Worm (Caenorhabditis elegans) whole organism, L4 larva: ENCODE measurements around the gene B0454.6.

Experiments
- F26F4.8 ChIP-seq: fragments of 200-800 bp; sonication (Bioruptor generic); conservative IDR thresholded peaks from 2 replicates; pipeline ENCODE4 v1.3.6; 2022; ENCODE audit warnings: missing genetic modification characterization, missing compliant biosample characterization
- T26A8.4 ChIP-seq: fragments of 200-800 bp; sonication (Bioruptor generic); IDR thresholded peaks from 2 replicates; pipeline ENCODE4 v1.3.6; 2022; ENCODE audit warnings: missing genetic modification characterization, missing compliant biosample characterization
- ZK546.5 ChIP-seq, 2 experiments: sonication (generic microtip); optimal IDR thresholded peaks; 2 replicates each; lab custom pipeline; 2017; ENCODE audit warnings: missing biosample characterization in 2 of 2, missing genetic modification characterization in 2 of 2
- aha-1 ChIP-seq: fragments of 150-350 bp; peaks from one replicate; lab custom pipeline; 2014; ENCODE audit warnings: missing biosample characterization, missing genetic modification characterization
- ama-1 ChIP-seq: fragments of 150-350 bp; optimal IDR thresholded peaks from 2 replicates; lab custom pipeline; 2014; ENCODE audit warnings: inconsistent platforms, mixed read lengths
- ces-1 ChIP-seq: fragments of 150-350 bp; sonication (generic microtip); optimal IDR thresholded peaks from 4 replicates; lab custom pipeline; 2014; ENCODE audit warnings: missing biosample characterization, missing genetic modification reagents, missing genetic modification characterization
- ctbp-1 ChIP-seq: fragments of 200-800 bp; sonication (Bioruptor generic); IDR thresholded peaks from 2 replicates; pipeline ENCODE4 v1.3.6; 2022; ENCODE audit warnings: missing genetic modification reagents, missing genetic modification characterization, missing compliant biosample characterization
- dmd-6 ChIP-seq: fragments of 200-800 bp; sonication (Bioruptor generic); IDR thresholded peaks from 2 replicates; pipeline ENCODE4 v1.3.6; 2022; ENCODE audit warnings: missing genetic modification reagents, missing genetic modification characterization, missing compliant biosample characterization
- dmd-9 ChIP-seq: fragments of 200-800 bp; sonication (Bioruptor generic); IDR thresholded peaks from 2 replicates; pipeline ENCODE4 v1.3.6; 2022; ENCODE audit warnings: missing genetic modification reagents, missing genetic modification characterization, missing compliant biosample characterization
- dpl-1 ChIP-seq: fragments of 150-350 bp; optimal IDR thresholded peaks from 2 replicates; lab custom pipeline; 2014; ENCODE audit warnings: missing biosample characterization, missing genetic modification reagents, missing genetic modification characterization
- duxl-1 ChIP-seq: sonication (generic microtip); optimal IDR thresholded peaks from 2 replicates; lab custom pipeline; 2016; ENCODE audit warnings: mild to moderate bottlenecking, missing genetic modification characterization, moderate library complexity, missing compliant biosample characterization; ENCODE audit not compliant: poor library complexity
- dve-1 ChIP-seq: sonication (generic microtip); optimal IDR thresholded peaks from 2 replicates; lab custom pipeline; 2017; ENCODE audit warnings: antibody characterized with exemption, mild to moderate bottlenecking, missing genetic modification characterization, missing compliant biosample characterization; ENCODE audit not compliant: insufficient read depth
- egl-27 ChIP-seq: sonication (generic microtip); optimal IDR thresholded peaks from 3 replicates; lab custom pipeline; 2017; ENCODE audit warnings: missing biosample characterization, missing genetic modification reagents, missing genetic modification characterization
- egl-43 ChIP-seq: fragments of 200-800 bp; sonication (Bioruptor generic); IDR thresholded peaks from 2 replicates; pipeline ENCODE4 v1.3.6; 2022; ENCODE audit warnings: missing genetic modification reagents, missing genetic modification characterization, missing compliant biosample characterization
- gei-8 ChIP-seq: fragments of 200-800 bp; sonication (Bioruptor generic); optimal IDR thresholded peaks from 2 replicates; lab custom pipeline; 2018; ENCODE audit warnings: mild to moderate bottlenecking, missing genetic modification characterization, missing compliant biosample characterization
- hif-1 ChIP-seq, 2 experiments: sonication (generic microtip); optimal IDR thresholded peaks; 2 replicates each; lab custom pipeline; 2016 to 2017; ENCODE audit warnings: missing compliant biosample characterization in 2 of 2, missing genetic modification characterization in 2 of 2, missing genetic modification reagents in 2 of 2, missing genotype in 2 of 2, mild to moderate bottlenecking in 1 of 2
- hlh-11 ChIP-seq: fragments of 200-800 bp; sonication (Bioruptor generic); optimal IDR thresholded peaks from 2 replicates; lab custom pipeline; 2018; ENCODE audit warnings: mild to moderate bottlenecking, missing genetic modification characterization, missing compliant biosample characterization
- hlh-30 ChIP-seq: sonication (generic microtip); optimal IDR thresholded peaks from 2 replicates; lab custom pipeline; 2017; ENCODE audit warnings: antibody characterized with exemption, mild to moderate bottlenecking, missing genetic modification characterization, missing compliant biosample characterization; ENCODE audit not compliant: insufficient read depth
- hmg-1.1 ChIP-seq: fragments of 200-800 bp; sonication (Bioruptor generic); IDR thresholded peaks from 2 replicates; pipeline ENCODE4 v1.3.6; 2022; ENCODE audit warnings: missing genetic modification reagents, missing genetic modification characterization, missing compliant biosample characterization
- jun-1 ChIP-seq: fragments of 150-350 bp; optimal IDR thresholded peaks from 2 replicates; lab custom pipeline; 2014; ENCODE audit warnings: missing biosample characterization, missing genetic modification reagents, missing genetic modification characterization
- lim-7 ChIP-seq: fragments of 200-800 bp; sonication (Bioruptor generic); IDR thresholded peaks from 2 replicates; pipeline ENCODE4 v1.3.6; 2022; ENCODE audit warnings: missing genetic modification characterization, missing compliant biosample characterization
- lin-29 ChIP-seq: fragments of 200-800 bp; sonication (Bioruptor generic); IDR thresholded peaks from 2 replicates; pipeline ENCODE4 v1.3.6; 2022; ENCODE audit warnings: missing genetic modification reagents, missing genetic modification characterization, missing compliant biosample characterization
- lsy-2 ChIP-seq, 2 experiments: fragments of 150-350 bp in 1 of 2; sonication (generic microtip) in 1 of 2; optimal IDR thresholded peaks; 2 replicates each; lab custom pipeline; 2014 to 2017; ENCODE audit warnings: missing biosample characterization in 2 of 2, missing genetic modification characterization in 2 of 2
- madf-5 ChIP-seq, 2 experiments: fragments of 200-800 bp; sonication (Bioruptor generic); IDR thresholded peaks; 2 replicates each; pipeline ENCODE4 v1.3.6; 2022; ENCODE audit warnings: missing compliant biosample characterization in 2 of 2, missing genetic modification characterization in 2 of 2
- madf-9 ChIP-seq: fragments of 200-800 bp; sonication (Bioruptor generic); conservative IDR thresholded peaks from 2 replicates; pipeline ENCODE4 v1.3.6; 2022; ENCODE audit warnings: missing genetic modification reagents, missing genetic modification characterization, missing compliant biosample characterization
- mdl-1 ChIP-seq, 2 experiments: fragments of 150-350 bp in 1 of 2; sonication (generic microtip) in 1 of 2; optimal IDR thresholded peaks; 2 replicates each; lab custom pipeline; 2014 to 2017; ENCODE audit warnings: missing biosample characterization in 2 of 2, missing genetic modification characterization in 2 of 2
- mep-1 ChIP-seq: fragments of 150-350 bp; sonication (generic microtip); optimal IDR thresholded peaks from 3 replicates; lab custom pipeline; 2014; ENCODE audit warnings: missing biosample characterization, missing genetic modification characterization
- mxl-3 ChIP-seq: fragments of 200-800 bp; sonication (Bioruptor generic); optimal IDR thresholded peaks from 2 replicates; lab custom pipeline; 2018; ENCODE audit warnings: mild to moderate bottlenecking, missing genetic modification characterization, missing compliant biosample characterization
- nhr-10 ChIP-seq: fragments of 150-350 bp; optimal IDR thresholded peaks from 2 replicates; lab custom pipeline; 2014; ENCODE audit warnings: missing biosample characterization, missing genetic modification characterization
- nhr-11 ChIP-seq: fragments of 150-350 bp; optimal IDR thresholded peaks from 2 replicates; lab custom pipeline; 2014; ENCODE audit warnings: missing biosample characterization, missing genetic modification characterization
- nhr-111 ChIP-seq: fragments of 200-800 bp; sonication (Bioruptor generic); optimal IDR thresholded peaks from 2 replicates; lab custom pipeline; 2018; ENCODE audit warnings: mild to moderate bottlenecking, missing genetic modification characterization, missing compliant biosample characterization
- nhr-25 ChIP-seq: sonication (generic microtip); optimal IDR thresholded peaks from 2 replicates; lab custom pipeline; 2017; ENCODE audit warnings: missing genetic modification characterization, mild to moderate bottlenecking, missing compliant biosample characterization, antibody characterized with exemption, moderate library complexity, borderline replicate concordance; ENCODE audit not compliant: insufficient read depth
- nhr-28 ChIP-seq: fragments of 150-350 bp; optimal IDR thresholded peaks from 2 replicates; lab custom pipeline; 2014; ENCODE audit warnings: missing biosample characterization, missing genetic modification characterization
- nhr-41 ChIP-seq: fragments of 200-800 bp; sonication (Bioruptor generic); IDR thresholded peaks from 2 replicates; pipeline ENCODE4 v1.3.6; 2022; ENCODE audit warnings: missing genetic modification reagents, missing genetic modification characterization, missing compliant biosample characterization
- nhr-48 ChIP-seq: sonication (generic microtip); optimal IDR thresholded peaks from 2 replicates; lab custom pipeline; 2016; ENCODE audit warnings: mild to moderate bottlenecking, missing genetic modification characterization, missing compliant biosample characterization
- nhr-76 ChIP-seq: fragments of 150-350 bp; optimal IDR thresholded peaks from 2 replicates; lab custom pipeline; 2014; ENCODE audit warnings: missing biosample characterization, missing genetic modification characterization
- php-3 ChIP-seq: fragments of 200-800 bp; sonication (Bioruptor generic); IDR thresholded peaks from 2 replicates; pipeline ENCODE4 v1.3.6; 2022; ENCODE audit warnings: missing genetic modification reagents, missing genetic modification characterization, missing compliant biosample characterization
- pqm-1 ChIP-seq: sonication (generic microtip); optimal IDR thresholded peaks from 2 replicates; lab custom pipeline; 2017; ENCODE audit warnings: missing biosample characterization, missing genetic modification characterization
- rbr-2 ChIP-seq: sonication (generic microtip); optimal IDR thresholded peaks from 2 replicates; lab custom pipeline; 2016; ENCODE audit warnings: missing genotype, missing genetic modification characterization, missing compliant biosample characterization
- set-16 ChIP-seq: fragments of 200-800 bp; sonication (Bioruptor generic); IDR thresholded peaks from 2 replicates; pipeline ENCODE4 v1.3.6; 2022; ENCODE audit warnings: missing genetic modification reagents, missing genetic modification characterization, missing compliant biosample characterization
- snpc-4 ChIP-seq: fragments of 150-350 bp; optimal IDR thresholded peaks from 2 replicates; lab custom pipeline; 2014; ENCODE audit warnings: missing biosample characterization, missing genetic modification characterization
- tag-97 ChIP-seq: fragments of 200-800 bp; sonication (Bioruptor generic); IDR thresholded peaks from 2 replicates; pipeline ENCODE4 v1.3.6; 2022; ENCODE audit warnings: missing genetic modification characterization, missing compliant biosample characterization
- tra-1 ChIP-seq: fragments of 200-800 bp; sonication (Bioruptor generic); IDR thresholded peaks from 2 replicates; pipeline ENCODE4 v1.3.6; 2022; ENCODE audit warnings: missing genetic modification reagents, missing genetic modification characterization, missing compliant biosample characterization
- unc-62 ChIP-seq, 3 experiments: fragments of 150-350 bp in 1 of 3; sonication (generic microtip); optimal IDR thresholded peaks in 2 of 3; peaks in 1 of 3; 1 replicate in 1 of 3; 2 replicates in 2 of 3; lab custom pipeline; 2014 to 2017; ENCODE audit warnings: missing biosample characterization in 3 of 3, missing genetic modification characterization in 3 of 3, missing genetic modification reagents in 3 of 3, missing genotype in 1 of 3
- vab-7 ChIP-seq: fragments of 200-800 bp; sonication (Bioruptor generic); IDR thresholded peaks from 2 replicates; pipeline ENCODE4 v1.3.6; 2022; ENCODE audit warnings: missing genetic modification reagents, missing genetic modification characterization, missing compliant biosample characterization
- zag-1 ChIP-seq: fragments of 150-350 bp; optimal IDR thresholded peaks from 2 replicates; lab custom pipeline; 2014; ENCODE audit warnings: missing biosample characterization, missing genetic modification characterization
- zfp-2 ChIP-seq: sonication (generic microtip); optimal IDR thresholded peaks from 2 replicates; lab custom pipeline; 2016; ENCODE audit warnings: mild to moderate bottlenecking, missing genetic modification characterization, missing compliant biosample characterization
- ztf-11 ChIP-seq: fragments of 150-350 bp; optimal IDR thresholded peaks from 2 replicates; lab custom pipeline; 2014; ENCODE audit warnings: missing biosample characterization, missing genetic modification characterization
- ztf-7 ChIP-seq: fragments of 150-350 bp; optimal IDR thresholded peaks from 2 replicates; lab custom pipeline; 2014; ENCODE audit warnings: missing biosample characterization, missing genetic modification characterization

B0454.6 gene

DNA sequence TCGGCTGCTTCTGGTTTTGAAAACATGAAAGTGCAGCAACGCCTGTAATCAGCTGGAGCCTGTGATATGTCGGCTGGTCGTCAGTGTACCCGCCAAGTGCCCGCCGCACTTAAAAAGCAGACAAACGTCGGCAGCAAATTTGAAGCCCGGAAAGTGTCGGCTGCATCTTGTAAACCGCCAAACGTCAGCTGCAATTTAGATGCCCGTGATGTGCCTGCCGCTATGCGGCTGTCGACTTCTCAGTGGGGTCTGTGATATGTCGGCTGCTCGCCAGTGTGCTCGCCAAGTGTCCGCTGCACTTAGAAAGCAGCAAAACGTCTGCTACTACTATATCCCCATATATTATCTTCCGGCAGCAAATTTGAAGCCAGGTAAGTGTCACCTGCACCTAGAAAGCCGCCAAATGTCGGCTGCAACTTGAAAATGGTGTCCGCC is 45.4 kb upstream of the B0454.6 start (continued):
- TF ChIP-seq ZK546.5 (tag; optimal IDR thresholded peaks at IDR 0.05; lab: Kevin White, UChicago) (no peak), egl-27 (no peak), snpc-4 (peak; percentile 46), egl-43 (GFP tag; lab: Robert Waterston, UW) (peak; percentile 75), nhr-111 (GFP tag; lab: Kevin White, UChicago) (peak; percentile 12), vab-7 (GFP tag; lab: Robert Waterston, UW) (no peak), ama-1 (lab: Kevin White, UChicago) (no peak), nhr-11 (tag; lab: Kevin White, UChicago) (no peak), dmd-9 (GFP tag; lab: Robert Waterston, UW) (no peak), lim-7 (GFP tag; lab: Robert Waterston, UW) (no peak), ztf-7 (tag; lab: Kevin White, UChicago) (no peak)

DNA sequence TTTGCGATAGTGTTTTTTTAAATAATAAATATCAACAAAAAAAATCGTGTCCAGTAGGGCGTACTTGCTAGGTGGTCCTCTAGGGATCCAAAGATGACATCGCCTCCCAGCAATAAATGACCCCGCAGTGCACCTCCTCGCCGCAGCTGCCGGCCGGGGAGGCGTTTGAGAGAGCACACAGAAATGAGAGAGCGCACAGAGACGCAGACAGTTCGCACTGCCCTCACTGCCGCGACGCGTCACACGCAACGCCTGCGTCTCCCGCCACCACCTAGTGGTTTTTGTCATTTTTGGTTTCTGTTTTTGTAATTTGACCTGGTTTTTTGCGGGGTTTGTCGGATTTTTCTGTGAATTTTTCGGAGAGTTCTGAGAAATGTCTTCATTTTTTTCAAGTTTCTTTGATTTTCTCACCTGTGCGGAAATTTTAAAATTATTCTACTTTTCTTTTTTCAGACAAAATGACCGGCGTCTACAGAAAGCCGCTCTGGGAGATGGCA is 44.7 kb upstream of the B0454.6 start, which contains the start of gene lido-7:
TSS of gene lido-7 (plus strand) at position 447 of the 497 bp plus-strand sequence.
- peak; percentile 17 for TF ChIP-seq nhr-28 (tag; lab: Kevin White, UChicago)
- TF ChIP-seq ctbp-1 = peak; percentile 27; the same call in 1 of the 2 replicates
- peak; percentile 56 for TF ChIP-seq mxl-3 (GFP tag; lab: Kevin White, UChicago)
- TF ChIP-seq mep-1 = peak; percentile 48
- TF ChIP-seq lin-29 (GFP tag; lab: Robert Waterston, UW) = no peak
- TF ChIP-seq nhr-48 (tag; lab: Kevin White, UChicago) = peak; percentile 52
- TF ChIP-seq nhr-41 (GFP tag; lab: Robert Waterston, UW) = 0 out of 2 replicates have a peak, but pooled peaks have one; percentile 26
- TF ChIP-seq lsy-2 (tag; optimal IDR thresholded peaks at IDR 0.05; lab: Kevin White, UChicago) = peak in 1 of 2 experiments; percentile 46
- peak; percentile 62; the same call in 1 of the 2 replicates for TF ChIP-seq egl-43 (GFP tag; lab: Robert Waterston, UW)
- TF ChIP-seq tag-97 (GFP tag; lab: Robert Waterston, UW) = no peak
- peak; percentile 55; the same call in 1 of the 2 replicates for TF ChIP-seq tra-1 (GFP tag; lab: Robert Waterston, UW)
- no peak for TF ChIP-seq zag-1
- TF ChIP-seq aha-1 (tag; lab: Kevin White, UChicago) = no peak
- TF ChIP-seq nhr-25 (tag; lab: Kevin White, UChicago) = no peak
- TF ChIP-seq dpl-1 (GFP tag; lab: Kevin White, UChicago) = peak; percentile 8
- TF ChIP-seq gei-8 (GFP tag; lab: Kevin White, UChicago) = no peak
- TF ChIP-seq hif-1 (tag; optimal IDR thresholded peaks at IDR 0.05; lab: Kevin White, UChicago) = no peak
- TF ChIP-seq madf-9 (GFP tag; lab: Robert Waterston, UW) = no peak
- no peak for TF ChIP-seq jun-1
- no peak for TF ChIP-seq vab-7 (GFP tag; lab: Robert Waterston, UW)
- peak; percentile 93 for TF ChIP-seq set-16 (GFP tag; lab: Robert Waterston, UW)
- TF ChIP-seq nhr-10 (tag; lab: Kevin White, UChicago) = no peak
- TF ChIP-seq madf-5 (GFP tag; IDR thresholded peaks at IDR 0.05; lab: Robert Waterston, UW) = no peak
- peak in 1 of 2 experiments; percentile 1 for TF ChIP-seq unc-62 (GFP tag; optimal IDR thresholded peaks at IDR 0.05 in 1 of 2; lab: Kevin White, UChicago)
- no peak for TF ChIP-seq unc-62 (tag; optimal IDR thresholded peaks at IDR 0.05; lab: Kevin White, UChicago)
- TF ChIP-seq T26A8.4 = peak; percentile 33; the same call in 1 of the 2 replicates
- no peak for TF ChIP-seq ztf-11 (tag; lab: Kevin White, UChicago)
- peak; percentile 49 for TF ChIP-seq hlh-30
- peak; percentile 52 for TF ChIP-seq rbr-2 (tag; lab: Kevin White, UChicago)
- peak; percentile 73 for TF ChIP-seq dmd-6 (GFP tag; lab: Robert Waterston, UW)
- TF ChIP-seq zfp-2 (tag; lab: Kevin White, UChicago) = no peak
- TF ChIP-seq hlh-11 (tag; lab: Kevin White, UChicago) = peak; percentile 71
- TF ChIP-seq hmg-1.1 = peak; percentile 74
- TF ChIP-seq duxl-1 (tag; lab: Kevin White, UChicago) = peak; percentile 40
- TF ChIP-seq F26F4.8 (GFP tag; lab: Robert Waterston, UW) = no peak
- no peak for TF ChIP-seq ces-1
- TF ChIP-seq php-3 (GFP tag; lab: Robert Waterston, UW) = no peak
- peak in 1 of 2 experiments; percentile 46 for TF ChIP-seq mdl-1 (tag; optimal IDR thresholded peaks at IDR 0.05; lab: Kevin White, UChicago)
- TF ChIP-seq pqm-1 (tag; lab: Kevin White, UChicago) = no peak
- TF ChIP-seq nhr-76 (tag; lab: Kevin White, UChicago) = no peak
- peak; percentile 13 for TF ChIP-seq dve-1 (tag; lab: Kevin White, UChicago)
